Worm (Caenorhabditis elegans): ENCODE results near the gene B0393.4.

DNA sequence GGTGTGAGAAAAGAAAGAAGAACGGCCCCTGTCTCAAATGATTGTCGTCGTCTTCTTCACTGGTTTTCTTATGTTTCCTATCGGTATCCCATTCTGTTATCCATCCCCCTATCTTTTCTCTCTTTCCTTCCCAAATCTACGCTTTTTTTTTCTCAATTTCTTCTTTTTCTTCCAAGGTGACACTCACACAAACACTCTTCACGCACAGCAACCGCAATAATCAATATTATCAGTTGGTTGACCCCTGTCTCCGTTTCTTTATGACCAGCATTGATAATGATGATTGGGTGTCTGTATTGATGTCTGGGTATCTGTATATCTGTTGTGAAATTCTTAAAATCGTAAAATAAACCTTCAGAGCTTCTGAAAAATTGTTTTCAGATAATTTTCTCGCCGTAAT is 22.6 kb downstream of the B0393.4 start:
- no peak for TF ChIP-seq B0336.3 (GFP tag; IDR thresholded peaks at IDR 0.05)
- TF ChIP-seq F10E7.11 (tag; optimal IDR thresholded peaks at IDR 0.05) = no peak

All from whole organism, young adult.